Fruit fly (Drosophila melanogaster): Measurements from ENCODE around the gene CG5435.

The CG5435 gene

dm6 chr2L:12427487-12428101 is 3.1 kb downstream of the CG5435 start, which contains the start of the genes CG5446 and Trm1 (continued):
- TF ChIP-seq CG3032 (tag; optimal IDR thresholded peaks at IDR 0.05) (peak; percentile 70), spab (GFP tag; optimal IDR thresholded peaks at IDR 0.05) (no peak), CG9139 (GFP tag; optimal IDR thresholded peaks at IDR 0.05) (peak; percentile 40), cyc (GFP tag; optimal IDR thresholded peaks at IDR 0.05) (peak; percentile 26), CG6163 (GFP tag; IDR thresholded peaks at IDR 0.05) (0 out of 3 replicates have a peak, but pooled peaks have one; percentile 27), dsx (GFP tag; optimal IDR thresholded peaks at IDR 0.05; ENCODE audit: poor library complexity, severe bottlenecking) (peak; percentile 68), CG8632 (GFP tag; optimal IDR thresholded peaks at IDR 0.05) (peak; percentile 68), CG11762 (GFP tag; optimal IDR thresholded peaks at IDR 0.05; ENCODE audit: insufficient read depth) (no peak), CG11294 (GFP tag; IDR thresholded peaks at IDR 0.05) (no peak; the same call in 1 of the 2 replicates), Ets96B (tag; optimal IDR thresholded peaks at IDR 0.05) (peak; percentile 74), CG8119 (GFP tag; IDR thresholded peaks at IDR 0.05) (peak; percentile 42; the same call in 1 of the 3 replicates), Lpt (GFP tag; optimal IDR thresholded peaks at IDR 0.05) (peak; percentile 30), Eip93F (GFP tag; optimal IDR thresholded peaks at IDR 0.05) (peak; percentile 18), fkh (GFP tag; optimal IDR thresholded peaks at IDR 0.05) (no peak), CG3919 (GFP tag; optimal IDR thresholded peaks at IDR 0.05) (peak; percentile 62), Ets21C (GFP tag; optimal IDR thresholded peaks at IDR 0.05) (no peak), Sox102F (GFP tag; optimal IDR thresholded peaks at IDR 0.05) (peak; percentile 48), fd59A (GFP tag; optimal IDR thresholded peaks at IDR 0.05) (no peak), CG34406 (GFP tag; optimal IDR thresholded peaks at IDR 0.05) (peak; percentile 75), CG6792 (GFP tag; optimal IDR thresholded peaks at IDR 0.05) (peak; percentile 60), Sox14 (GFP tag; optimal IDR thresholded peaks at IDR 0.05) (peak; percentile 18), vri (GFP tag; optimal IDR thresholded peaks at IDR 0.05) (peak; percentile 40), CG10669 (GFP tag; optimal IDR thresholded peaks at IDR 0.05) (peak; percentile 33), CG31627 (GFP tag; optimal IDR thresholded peaks at IDR 0.05) (peak; percentile 22), CG4318 (GFP tag; optimal IDR thresholded peaks at IDR 0.05) (no peak), Gug (GFP tag; IDR thresholded peaks at IDR 0.05) (no peak), pdm3 (GFP tag; optimal IDR thresholded peaks at IDR 0.05) (peak; percentile 43)

dm6 chr2L:12424555-12424954 is 6.1 kb downstream of the CG5435 start, which contains the start of gene Fam92:
TSS of gene Fam92 (plus strand) at chr2L:12424904.
- TF ChIP-seq svp (GFP tag) (no peak), CG7368 (GFP tag; optimal IDR thresholded peaks at IDR 0.05) (peak; percentile 13), CG10669 (GFP tag; optimal IDR thresholded peaks at IDR 0.05) (peak; percentile 2), spab (GFP tag; optimal IDR thresholded peaks at IDR 0.05) (no peak), Gug (GFP tag; IDR thresholded peaks at IDR 0.05) (no peak), Eip75B (GFP tag; optimal IDR thresholded peaks at IDR 0.05) (peak; percentile 22), Ets96B (tag; optimal IDR thresholded peaks at IDR 0.05) (no peak), Met (GFP tag; optimal IDR thresholded peaks at IDR 0.05) (peak; percentile 60), Hr38 (GFP tag; optimal IDR thresholded peaks at IDR 0.05) (no peak), Sox14 (GFP tag; optimal IDR thresholded peaks at IDR 0.05) (peak; percentile 47), topi (GFP tag; optimal IDR thresholded peaks at IDR 0.05) (peak; percentile 48), Ets21C (GFP tag; optimal IDR thresholded peaks at IDR 0.05) (peak; percentile 2), dac (GFP tag; optimal IDR thresholded peaks at IDR 0.05) (no peak), CG3919 (GFP tag; optimal IDR thresholded peaks at IDR 0.05) (peak; percentile 55), CG8632 (GFP tag; optimal IDR thresholded peaks at IDR 0.05) (no peak), Sox15 (GFP tag; optimal IDR thresholded peaks at IDR 0.05) (no peak), pdm3 (GFP tag; optimal IDR thresholded peaks at IDR 0.05) (peak; percentile 56), fkh (GFP tag; optimal IDR thresholded peaks at IDR 0.05) (no peak), achi (GFP tag; optimal IDR thresholded peaks at IDR 0.05) (peak; percentile 11), CG10631 (GFP tag; optimal IDR thresholded peaks at IDR 0.05) (no peak), dsx (GFP tag; optimal IDR thresholded peaks at IDR 0.05; ENCODE audit: poor library complexity, severe bottlenecking) (no peak), CG15336 (GFP tag; IDR thresholded peaks at IDR 0.05) (no peak), CG11762 (GFP tag; optimal IDR thresholded peaks at IDR 0.05; ENCODE audit: insufficient read depth) (no peak), Lpt (GFP tag; optimal IDR thresholded peaks at IDR 0.05) (no peak), ss (GFP tag; optimal IDR thresholded peaks at IDR 0.05) (no peak), CG8319 (GFP tag; optimal IDR thresholded peaks at IDR 0.05) (no peak), CG8119 (GFP tag; IDR thresholded peaks at IDR 0.05) (no peak), fd85E (GFP tag; optimal IDR thresholded peaks at IDR 0.05) (no peak), CG6163 (GFP tag; IDR thresholded peaks at IDR 0.05) (no peak), CG3032 (tag; optimal IDR thresholded peaks at IDR 0.05) (peak; percentile 40), Hr4 (GFP tag; optimal IDR thresholded peaks at IDR 0.05) (peak; percentile 19), CG6276 (GFP tag; optimal IDR thresholded peaks at IDR 0.05) (no peak), CG34406 (GFP tag; optimal IDR thresholded peaks at IDR 0.05) (no peak), Hr39 (GFP tag; optimal IDR thresholded peaks at IDR 0.05) (peak; percentile 70), fd59A (GFP tag; optimal IDR thresholded peaks at IDR 0.05) (no peak), CG1621 (tag; optimal IDR thresholded peaks at IDR 0.05) (no peak), CG6808 (GFP tag; optimal IDR thresholded peaks at IDR 0.05) (peak; percentile 30)
